Fruit fly (Drosophila melanogaster) whole organism, pupa: ENCODE data around the gene Max.

Experiments used
- CG10348 ChIP-seq: fragments of 200-800 bp; sonication (Bioruptor generic); IDR thresholded peaks from 2 replicates; pipeline ENCODE4 v1.3.6; 2022; ENCODE audit warnings: missing biosample characterization, missing genetic modification characterization
- CG12605 ChIP-seq: fragments of 200-800 bp; sonication (Bioruptor generic); IDR thresholded peaks from 2 replicates; pipeline ENCODE4 v1.3.6; 2022; ENCODE audit warnings: missing biosample characterization, missing genetic modification characterization
- CG15710 ChIP-seq: fragments of 200-800 bp; sonication (Bioruptor generic); optimal IDR thresholded peaks from 2 replicates; lab custom pipeline; 2018; ENCODE audit warnings: missing biosample characterization, mild to moderate bottlenecking, missing genetic modification characterization, moderate library complexity
- CG32121 ChIP-seq: fragments of 200-800 bp; sonication (Bioruptor generic); IDR thresholded peaks from 2 replicates; pipeline ENCODE4 v1.3.6; 2022; ENCODE audit warnings: missing biosample characterization, missing genetic modification characterization
- CG34367 ChIP-seq: fragments of 200-800 bp; sonication (Bioruptor generic); optimal IDR thresholded peaks from 2 replicates; lab custom pipeline; 2018; ENCODE audit warnings: missing biosample characterization, mild to moderate bottlenecking, missing genetic modification characterization
- CG4496 ChIP-seq: fragments of 200-800 bp; sonication (Bioruptor generic); IDR thresholded peaks from 3 replicates; pipeline ENCODE4 v1.3.6; 2022; ENCODE audit warnings: missing biosample characterization, missing genetic modification characterization
- CG8159 ChIP-seq: fragments of 200-800 bp; sonication (Bioruptor generic); optimal IDR thresholded peaks from 3 replicates; lab custom pipeline; 2018; ENCODE audit warnings: missing biosample characterization, mild to moderate bottlenecking, missing genetic modification characterization, moderate library complexity
- CG8301 ChIP-seq: fragments of 200-800 bp; sonication (Bioruptor generic); optimal IDR thresholded peaks from 2 replicates; lab custom pipeline; 2018; ENCODE audit warnings: missing biosample characterization, mild to moderate bottlenecking, missing genetic modification characterization
- D1 ChIP-seq: fragments of 200-800 bp; sonication (Bioruptor generic); optimal IDR thresholded peaks from 2 replicates; lab custom pipeline; 2018; ENCODE audit warnings: missing biosample characterization, mild to moderate bottlenecking, missing genetic modification characterization, moderate library complexity
- EcR ChIP-seq: fragments of 200-800 bp; sonication (Bioruptor generic); optimal IDR thresholded peaks from 3 replicates; lab custom pipeline; 2019; ENCODE audit warnings: missing biosample characterization, missing genetic modification characterization, mild to moderate bottlenecking, moderate library complexity, missing genetic modification reagents
- Pif1A ChIP-seq: fragments of 200-800 bp; sonication (Bioruptor generic); optimal IDR thresholded peaks from 3 replicates; lab custom pipeline; 2016; ENCODE audit warnings: missing biosample characterization, missing genetic modification characterization
- Snoo ChIP-seq: fragments of 200-800 bp; sonication (Bioruptor generic); optimal IDR thresholded peaks from 3 replicates; lab custom pipeline; 2017; ENCODE audit warnings: missing biosample characterization, mild to moderate bottlenecking, missing genetic modification characterization, inconsistent platforms
- fd96Ca ChIP-seq: fragments of 200-800 bp; sonication (Bioruptor generic); IDR thresholded peaks from 3 replicates; pipeline ENCODE4 v1.3.6; 2022; ENCODE audit warnings: missing biosample characterization, missing genetic modification characterization
- gl ChIP-seq: fragments of 200-800 bp; sonication (Bioruptor generic); optimal IDR thresholded peaks from 2 replicates; lab custom pipeline; 2018; ENCODE audit warnings: missing biosample characterization, mild to moderate bottlenecking, missing genetic modification characterization

Max gene

DNA sequence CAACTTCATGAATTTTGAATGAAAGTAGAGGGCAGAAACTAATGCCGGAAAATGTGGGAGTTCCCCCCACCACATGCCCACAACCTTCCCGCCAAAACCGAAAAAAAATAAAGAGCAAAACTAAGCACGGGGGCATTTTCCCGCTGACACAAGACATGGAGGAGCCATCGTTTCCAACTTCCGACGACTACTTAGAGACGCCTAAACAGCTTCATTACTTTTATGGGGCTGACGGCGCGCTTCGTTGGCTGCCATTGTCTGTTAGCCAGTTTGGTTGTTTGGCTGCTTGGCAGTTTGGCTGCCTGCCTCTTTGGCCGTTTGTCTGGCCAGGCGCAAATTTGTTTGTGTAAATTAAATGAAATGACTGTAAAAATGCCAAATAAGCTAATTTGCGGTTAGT is 49.8 kb downstream of the Max start:
- TF ChIP-seq CG34367 (tag; lab: Kevin White, UChicago) (no peak), Snoo (tag; lab: Kevin White, UChicago) (no peak), CG12605 (GFP tag; lab: Robert Waterston, UW) (no peak), fd96Ca (GFP tag; lab: Robert Waterston, UW) (no peak), Pif1A (no peak), CG4496 (no peak), gl (tag; lab: Kevin White, UChicago) (no peak), CG10348 (no peak), CG32121 (GFP tag; lab: Robert Waterston, UW) (no peak), CG8301 (tag; lab: Kevin White, UChicago) (no peak), EcR (GFP tag; lab: Kevin White, UChicago) (no peak), CG8159 (no peak), CG15710 (tag; lab: Kevin White, UChicago) (no peak), D1 (no peak)
